Worm (Caenorhabditis elegans): ENCODE measurements around the gene spp-28.

Gene spp-28

DNA sequence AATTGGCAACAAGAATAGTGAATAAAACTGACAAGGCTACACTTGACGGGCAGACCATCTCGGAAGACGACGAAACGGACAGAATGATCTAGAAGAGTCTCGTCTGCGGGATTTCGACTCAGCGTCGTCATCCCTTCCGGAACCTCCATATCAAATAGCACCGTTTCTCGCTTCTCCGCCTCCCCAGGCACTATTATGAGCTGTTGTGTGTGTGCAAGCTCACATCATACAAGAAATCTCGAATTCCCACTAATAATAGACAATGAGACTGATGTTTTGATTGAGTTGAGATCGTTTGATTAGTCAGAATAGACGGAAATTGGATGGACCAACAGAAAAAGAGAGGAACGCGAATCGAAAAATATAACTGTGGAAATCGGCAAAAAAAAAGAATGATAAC, at the start of gene spp-28:
TSS of gene spp-28 (minus strand) at position 101 of the 400 bp plus-strand sequence.
- TF ChIP-seq sdc-2 (tag; optimal IDR thresholded peaks at IDR 0.05) (no peak), pag-3 (tag; optimal IDR thresholded peaks at IDR 0.05; ENCODE audit: borderline replicate concordance) (no peak), elt-2 (tag; optimal IDR thresholded peaks at IDR 0.05) (no peak), ceh-48 (tag; optimal IDR thresholded peaks at IDR 0.05) (no peak), K02D7.2 (tag; optimal IDR thresholded peaks at IDR 0.05) (no peak), ahr-1 (tag; optimal IDR thresholded peaks at IDR 0.05) (no peak), tbx-2 (tag; optimal IDR thresholded peaks at IDR 0.05) (no peak), rnt-1 (tag; optimal IDR thresholded peaks at IDR 0.05) (no peak)

ce11 chrIII:4237660-4238059, 47.5 kb upstream of the spp-28 start:
- TF ChIP-seq nfya-1 (tag; optimal IDR thresholded peaks at IDR 0.05) (peak; percentile 83), tbx-7 (tag; optimal IDR thresholded peaks at IDR 0.05) (peak; percentile 5), hlh-8 (tag; optimal IDR thresholded peaks at IDR 0.05) (peak; percentile 50), pros-1 (tag; optimal IDR thresholded peaks at IDR 0.05) (peak; percentile 76), gmeb-2 (tag; optimal IDR thresholded peaks at IDR 0.05) (no peak), ceh-14 (tag; optimal IDR thresholded peaks at IDR 0.05) (peak; percentile 65), hlh-30 (tag; optimal IDR thresholded peaks at IDR 0.05; ENCODE audit: insufficient read depth) (peak; percentile 93), C08G9.2 (tag; optimal IDR thresholded peaks at IDR 0.05) (peak; percentile 59), lim-6 (tag; optimal IDR thresholded peaks at IDR 0.05) (peak; percentile 27), syd-9 (tag; optimal IDR thresholded peaks at IDR 0.05) (peak; percentile 38), ceh-6 (GFP tag; optimal IDR thresholded peaks at IDR 0.05) (no peak), eyg-1 (tag; optimal IDR thresholded peaks at IDR 0.05) (peak; percentile 11), zip-5 (tag; optimal IDR thresholded peaks at IDR 0.05) (no peak), F13H6.1 (tag; optimal IDR thresholded peaks at IDR 0.05) (peak; percentile 74), ceh-18 (tag; optimal IDR thresholded peaks at IDR 0.05) (peak; percentile 93), lin-11 (tag; optimal IDR thresholded peaks at IDR 0.05) (no peak), dve-1 (tag; optimal IDR thresholded peaks at IDR 0.05) (peak; percentile 74), ref-2 (tag; optimal IDR thresholded peaks at IDR 0.05) (peak; percentile 75), pat-9 (tag; optimal IDR thresholded peaks at IDR 0.05) (no peak), pha-2 (tag; optimal IDR thresholded peaks at IDR 0.05) (no peak), unc-55 (GFP tag; optimal IDR thresholded peaks at IDR 0.05) (peak; percentile 85), ttx-3 (tag; optimal IDR thresholded peaks at IDR 0.05) (no peak), ceh-2 (tag; optimal IDR thresholded peaks at IDR 0.05) (no peak), unc-42 (tag; optimal IDR thresholded peaks at IDR 0.05) (peak; percentile 59), ceh-30 (tag; optimal IDR thresholded peaks at IDR 0.05) (peak; percentile 57), ceh-19 (GFP tag; optimal IDR thresholded peaks at IDR 0.05) (peak; percentile 28), fax-1 (tag; optimal IDR thresholded peaks at IDR 0.05) (peak; percentile 1), ceh-9 (tag; optimal IDR thresholded peaks at IDR 0.05) (no peak), sox-2 (GFP tag; IDR thresholded peaks at IDR 0.05) (no peak), elt-2 (tag; optimal IDR thresholded peaks at IDR 0.05) (no peak), sdc-2 (tag; optimal IDR thresholded peaks at IDR 0.05) (peak; percentile 34), K09A11.1 (tag; optimal IDR thresholded peaks at IDR 0.05; ENCODE audit: insufficient read depth) (no peak), tbx-2 (tag; optimal IDR thresholded peaks at IDR 0.05) (peak; percentile 84), mec-3 (tag; optimal IDR thresholded peaks at IDR 0.05; ENCODE audit: borderline replicate concordance) (no peak), ceh-22 (tag; optimal IDR thresholded peaks at IDR 0.05) (peak; percentile 39), T23F11.4 (GFP tag; optimal IDR thresholded peaks at IDR 0.05) (no peak), nhr-11 (tag; optimal IDR thresholded peaks at IDR 0.05) (peak; percentile 91), rnt-1 (tag; optimal IDR thresholded peaks at IDR 0.05) (peak; percentile 92), sox-4 (tag; optimal IDR thresholded peaks at IDR 0.05) (no peak), che-1 (tag; optimal IDR thresholded peaks at IDR 0.05) (no peak), pqm-1 (tag; optimal IDR thresholded peaks at IDR 0.05) (peak; percentile 81), ets-4 (tag; optimal IDR thresholded peaks at IDR 0.05) (peak; percentile 28), ceh-34 (tag; optimal IDR thresholded peaks at IDR 0.05) (peak; percentile 70), ceh-31 (tag; optimal IDR thresholded peaks at IDR 0.05) (peak; percentile 80)
